Worm (Caenorhabditis elegans) whole organism, midembryonic: Measurements from ENCODE around the gene lec-1.
A peak's percentile ranks its signal among the peaks of the same experiment; 100 is the strongest.

ENCODE experiments used
- T22C8.4 ChIP-seq: fragments of 200-800 bp; sonication (Bioruptor generic); IDR thresholded peaks from 2 replicates; pipeline ENCODE4 v1.3.6; 2022; ENCODE audit warnings: missing genetic modification characterization, missing compliant biosample characterization
- cog-1 ChIP-seq: sonication (generic microtip); optimal IDR thresholded peaks from 2 replicates; lab custom pipeline; 2016; ENCODE audit warnings: missing genetic modification characterization, missing compliant biosample characterization
- flt-1 ChIP-seq: fragments of 200-800 bp; sonication (Bioruptor generic); IDR thresholded peaks from 2 replicates; pipeline ENCODE4 v1.3.6; 2022; ENCODE audit warnings: missing genetic modification characterization, missing compliant biosample characterization
- klf-2 ChIP-seq: fragments of 200-800 bp; sonication (Bioruptor generic); conservative IDR thresholded peaks from 2 replicates; pipeline ENCODE4 v1.3.6; 2022; ENCODE audit warnings: missing genetic modification reagents, missing genetic modification characterization, missing compliant biosample characterization
- med-1 ChIP-seq: sonication (generic microtip); optimal IDR thresholded peaks from 2 replicates; lab custom pipeline; 2017; ENCODE audit warnings: missing genetic modification characterization, mild to moderate bottlenecking, missing compliant biosample characterization, antibody characterized with exemption, missing genetic modification reagents; ENCODE audit not compliant: insufficient read depth
- ref-1 ChIP-seq: fragments of 200-800 bp; sonication (Bioruptor generic); conservative IDR thresholded peaks from 2 replicates; pipeline ENCODE4 v1.3.6; 2022; ENCODE audit warnings: missing genetic modification reagents, missing genetic modification characterization, missing compliant biosample characterization
- tab-1 ChIP-seq: fragments of 200-800 bp; sonication (Bioruptor generic); IDR thresholded peaks from 2 replicates; pipeline ENCODE4 v1.3.6; 2022; ENCODE audit warnings: missing genetic modification characterization, missing compliant biosample characterization
- ztf-23 ChIP-seq: fragments of 200-800 bp; sonication (Bioruptor generic); IDR thresholded peaks from 2 replicates; pipeline ENCODE4 v1.3.6; 2022; ENCODE audit warnings: missing genetic modification reagents, missing genetic modification characterization, missing compliant biosample characterization
- ztf-29 ChIP-seq: fragments of 200-800 bp; sonication (Bioruptor generic); IDR thresholded peaks from 2 replicates; pipeline ENCODE4 v1.3.6; 2022; ENCODE audit warnings: missing genetic modification reagents, missing genetic modification characterization, missing compliant biosample characterization

Gene lec-1

ce11 chrII:13195163-13195562 lies at the start of gene lec-1:
Gene lec-1, plus strand, starts transcription at chrII:13195549.
- TF ChIP-seq med-1 (GFP tag; lab: Kevin White, UChicago) = no peak
- TF ChIP-seq cog-1 (tag; lab: Kevin White, UChicago) = peak; percentile 71
- TF ChIP-seq ztf-23 (GFP tag; lab: Robert Waterston, UW) = no peak

- TF ChIP-seq T22C8.4 (GFP tag; lab: Robert Waterston, UW) (no peak), cog-1 (tag; lab: Kevin White, UChicago) (no peak), ztf-29 (GFP tag; lab: Robert Waterston, UW) (no peak), med-1 (GFP tag; lab: Kevin White, UChicago) (no peak), ref-1 (GFP tag; lab: Robert Waterston, UW) (no peak), klf-2 (GFP tag; lab: Robert Waterston, UW) (no peak), tab-1 (no peak), ztf-23 (GFP tag; lab: Robert Waterston, UW) (no peak), flt-1 (GFP tag; lab: Robert Waterston, UW) (no peak)
These were observed 47.1 kb upstream of the lec-1 start for ce11 chrII:13148247-13148646.

DNA sequence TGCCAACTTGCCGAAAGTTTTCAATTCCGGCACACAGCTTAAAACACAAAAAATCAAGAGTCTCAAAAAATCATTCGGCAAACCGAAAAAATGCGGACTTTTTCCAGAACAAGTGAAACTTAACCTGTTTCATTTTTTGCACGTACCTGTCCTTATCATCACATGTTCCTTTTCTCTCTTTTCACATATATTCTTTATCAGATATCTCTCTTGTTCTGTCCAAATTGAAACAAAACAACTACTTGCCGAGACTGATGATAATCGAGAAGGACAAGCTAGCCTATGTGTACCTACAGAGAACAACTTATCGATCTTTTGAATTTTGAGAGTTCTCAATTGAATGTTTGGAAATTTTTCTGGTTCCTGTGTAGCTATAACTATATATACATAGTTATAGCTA lies 45.4 kb upstream of the lec-1 start:
- no peak for TF ChIP-seq ztf-29 (GFP tag; lab: Robert Waterston, UW)
- TF ChIP-seq ref-1 (GFP tag; lab: Robert Waterston, UW) = no peak
- no peak for TF ChIP-seq T22C8.4 (GFP tag; lab: Robert Waterston, UW)
- no peak for TF ChIP-seq med-1 (GFP tag; lab: Kevin White, UChicago)
- TF ChIP-seq cog-1 (tag; lab: Kevin White, UChicago) = no peak
- TF ChIP-seq tab-1 = no peak
- no peak for TF ChIP-seq klf-2 (GFP tag; lab: Robert Waterston, UW)
- no peak for TF ChIP-seq ztf-23 (GFP tag; lab: Robert Waterston, UW)
- no peak for TF ChIP-seq flt-1 (GFP tag; lab: Robert Waterston, UW)

- TF ChIP-seq flt-1 (GFP tag; lab: Robert Waterston, UW) (no peak), ztf-23 (GFP tag; lab: Robert Waterston, UW) (no peak), T22C8.4 (GFP tag; lab: Robert Waterston, UW) (no peak), ztf-29 (GFP tag; lab: Robert Waterston, UW) (no peak), tab-1 (no peak)
These were observed 42.9 kb upstream of the lec-1 start for ce11 chrII:13152409-13152808.

DNA sequence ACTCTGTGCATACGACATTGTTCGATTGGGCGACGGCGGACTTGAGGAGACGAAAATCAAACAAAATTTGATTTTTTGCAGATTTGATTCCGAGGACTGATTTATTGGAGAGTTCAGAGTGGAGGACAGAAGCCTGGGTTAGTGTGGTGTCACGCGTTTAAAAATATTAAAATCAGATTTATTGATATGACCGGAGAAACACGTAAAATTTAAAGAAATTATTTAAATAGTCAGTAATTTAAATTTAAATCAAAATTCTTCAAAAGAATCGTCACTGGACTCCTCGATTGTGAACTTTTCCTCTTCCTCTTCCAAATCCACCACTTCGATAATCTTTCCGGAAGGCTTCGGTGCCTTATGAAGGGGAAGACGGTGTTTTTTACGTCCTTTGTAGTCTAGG lies 42.0 kb upstream of the lec-1 start, which contains the start of gene spe-18:
Gene spe-18, minus strand, starts transcription at position 101 of the 400 bp plus-strand sequence.
- TF ChIP-seq ztf-29 (GFP tag; lab: Robert Waterston, UW) = no peak
- TF ChIP-seq med-1 (GFP tag; lab: Kevin White, UChicago) = no peak
- TF ChIP-seq cog-1 (tag; lab: Kevin White, UChicago) = no peak
- TF ChIP-seq klf-2 (GFP tag; lab: Robert Waterston, UW) = no peak
- no peak for TF ChIP-seq tab-1
- TF ChIP-seq ref-1 (GFP tag; lab: Robert Waterston, UW) = no peak
- no peak for TF ChIP-seq flt-1 (GFP tag; lab: Robert Waterston, UW)
- no peak for TF ChIP-seq ztf-23 (GFP tag; lab: Robert Waterston, UW)
- no peak for TF ChIP-seq T22C8.4 (GFP tag; lab: Robert Waterston, UW)

DNA sequence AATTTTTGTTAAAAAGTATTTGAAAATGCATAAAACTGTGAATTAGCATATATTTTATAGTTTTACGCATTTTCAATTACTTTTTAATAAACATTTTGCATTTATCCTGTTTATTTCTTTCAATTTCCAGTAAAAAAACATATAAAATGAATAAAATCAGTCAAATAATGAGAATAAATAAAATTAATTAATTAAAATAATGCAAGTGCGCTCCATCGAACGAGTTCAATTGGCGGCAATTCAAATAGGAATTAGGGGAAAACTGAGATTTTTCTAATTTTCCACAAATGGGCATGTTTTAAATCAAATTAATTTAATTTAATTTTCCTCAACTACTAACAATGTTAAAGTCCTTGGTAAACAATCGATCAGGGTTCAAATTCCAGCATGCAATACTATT lies 39.3 kb upstream of the lec-1 start:
- TF ChIP-seq ztf-23 (GFP tag; lab: Robert Waterston, UW) (no peak), cog-1 (tag; lab: Kevin White, UChicago) (no peak), ztf-29 (GFP tag; lab: Robert Waterston, UW) (no peak), med-1 (GFP tag; lab: Kevin White, UChicago) (no peak), T22C8.4 (GFP tag; lab: Robert Waterston, UW) (no peak), ref-1 (GFP tag; lab: Robert Waterston, UW) (no peak), flt-1 (GFP tag; lab: Robert Waterston, UW) (no peak), klf-2 (GFP tag; lab: Robert Waterston, UW) (no peak), tab-1 (no peak)

ce11 chrII:13156971-13157370 lies 38.4 kb upstream of the lec-1 start, which contains the start of the genes hpr-17 and F32A11.1:
Gene hpr-17, minus strand, starts transcription at chrII:13157047.
Gene F32A11.1, plus strand, starts transcription at chrII:13157329.
- TF ChIP-seq tab-1 (no peak), T22C8.4 (GFP tag; lab: Robert Waterston, UW) (0 out of 2 replicates have a peak, but pooled peaks have one; percentile 16), flt-1 (GFP tag; lab: Robert Waterston, UW) (no peak), ztf-23 (GFP tag; lab: Robert Waterston, UW) (0 out of 2 replicates have a peak, but pooled peaks have one; percentile 23), ref-1 (GFP tag; lab: Robert Waterston, UW) (no peak), cog-1 (tag; lab: Kevin White, UChicago) (no peak), klf-2 (GFP tag; lab: Robert Waterston, UW) (no peak)

ce11 chrII:13159869-13160268 lies 35.5 kb upstream of the lec-1 start:
- TF ChIP-seq flt-1 (GFP tag; lab: Robert Waterston, UW) (no peak), med-1 (GFP tag; lab: Kevin White, UChicago) (no peak), ztf-23 (GFP tag; lab: Robert Waterston, UW) (no peak), cog-1 (tag; lab: Kevin White, UChicago) (no peak), tab-1 (no peak), klf-2 (GFP tag; lab: Robert Waterston, UW) (no peak), ztf-29 (GFP tag; lab: Robert Waterston, UW) (no peak)

DNA sequence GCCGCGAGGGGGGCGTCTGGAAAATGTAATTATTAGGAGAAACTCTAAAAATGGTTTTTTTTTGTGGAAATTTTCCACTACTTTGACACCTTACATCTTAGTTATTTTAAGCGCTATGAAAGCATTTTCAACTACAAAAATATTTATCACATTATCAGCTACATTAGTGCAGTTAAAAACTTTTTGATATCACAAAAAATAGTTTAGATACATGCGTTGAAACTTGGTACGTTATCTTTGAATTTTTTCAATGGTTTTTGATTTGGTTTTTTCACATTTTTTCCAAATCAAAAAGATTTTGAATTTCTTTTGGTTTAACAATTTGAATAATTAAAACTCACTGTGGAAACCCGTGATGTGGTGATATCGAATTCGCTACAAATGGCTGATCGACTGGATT lies 32.3 kb upstream of the lec-1 start:
- TF ChIP-seq tab-1 (no peak), ztf-29 (GFP tag; lab: Robert Waterston, UW) (no peak), cog-1 (tag; lab: Kevin White, UChicago) (no peak), ref-1 (GFP tag; lab: Robert Waterston, UW) (no peak), med-1 (GFP tag; lab: Kevin White, UChicago) (no peak), T22C8.4 (GFP tag; lab: Robert Waterston, UW) (no peak), flt-1 (GFP tag; lab: Robert Waterston, UW) (no peak), klf-2 (GFP tag; lab: Robert Waterston, UW) (no peak), ztf-23 (GFP tag; lab: Robert Waterston, UW) (no peak)
